Fruit fly (Drosophila melanogaster) whole organism, embryonic: ENCODE results near the gene mbc.
A peak's percentile ranks its signal among the peaks of the same experiment; 100 is the strongest.

Source experiments
- Adf1 ChIP-seq: fragments of 200-800 bp; sonication (Bioruptor generic); IDR thresholded peaks from 2 replicates; pipeline ENCODE4 v1.3.6; 2022; ENCODE audit warnings: missing biosample characterization, missing genetic modification characterization
- Antp ChIP-seq: fragments of 200-800 bp; sonication (Bioruptor generic); optimal IDR thresholded peaks from 3 replicates; lab custom pipeline; 2016; ENCODE audit warnings: missing biosample characterization, missing genetic modification characterization
- BtbVII ChIP-seq: fragments of 200-800 bp; sonication (Bioruptor generic); optimal IDR thresholded peaks from 3 replicates; lab custom pipeline; 2017; ENCODE audit warnings: missing biosample characterization, mild to moderate bottlenecking, missing genetic modification characterization
- CG10209 ChIP-seq: fragments of 200-800 bp; sonication (Bioruptor generic); optimal IDR thresholded peaks from 3 replicates; lab custom pipeline; 2017; ENCODE audit warnings: missing biosample characterization, mild to moderate bottlenecking, missing genetic modification characterization, missing genetic modification reagents
- CG11247 ChIP-seq: fragments of 200-800 bp; sonication (Bioruptor generic); IDR thresholded peaks from 2 replicates; pipeline ENCODE4 v1.3.6; 2022; ENCODE audit warnings: missing biosample characterization, missing genetic modification characterization
- CG11696 ChIP-seq: fragments of 200-800 bp; sonication (Bioruptor generic); IDR thresholded peaks from 2 replicates; pipeline ENCODE4 v1.3.6; 2022; ENCODE audit warnings: missing biosample characterization, missing genetic modification characterization
- CG12391 ChIP-seq: fragments of 200-800 bp; sonication (Bioruptor generic); optimal IDR thresholded peaks from 3 replicates; lab custom pipeline; 2018; ENCODE audit warnings: missing biosample characterization, mild to moderate bottlenecking, missing genetic modification characterization, moderate library complexity
- CG12744 ChIP-seq: fragments of 200-800 bp; sonication (Bioruptor generic); optimal IDR thresholded peaks from 2 replicates; lab custom pipeline; 2016; ENCODE audit warnings: missing biosample characterization, missing genetic modification characterization
- CG12769 ChIP-seq: fragments of 200-800 bp; sonication (Bioruptor generic); optimal IDR thresholded peaks from 2 replicates; lab custom pipeline; 2019; ENCODE audit warnings: missing biosample characterization, mild to moderate bottlenecking, missing genetic modification characterization, moderate library complexity
- CG17612 ChIP-seq: fragments of 200-800 bp; sonication (Bioruptor generic); IDR thresholded peaks from 2 replicates; pipeline ENCODE4 v1.3.6; 2022; ENCODE audit warnings: missing biosample characterization, missing genetic modification characterization
- CG18599 ChIP-seq: fragments of 200-800 bp; sonication (Bioruptor generic); optimal IDR thresholded peaks from 3 replicates; lab custom pipeline; 2017; ENCODE audit warnings: missing biosample characterization, missing genetic modification characterization, mild to moderate bottlenecking, moderate library complexity, missing genetic modification reagents
- CG18619 ChIP-seq: fragments of 200-800 bp; sonication (Bioruptor generic); optimal IDR thresholded peaks from 3 replicates; lab custom pipeline; 2017; ENCODE audit warnings: missing biosample characterization, mild to moderate bottlenecking, missing genetic modification characterization
- CG2199 ChIP-seq: fragments of 200-800 bp; sonication (Bioruptor generic); IDR thresholded peaks from 3 replicates; pipeline ENCODE4 v1.3.6; 2022; ENCODE audit warnings: missing biosample characterization, missing genetic modification characterization
- CG3163 ChIP-seq: fragments of 200-800 bp; sonication (Bioruptor generic); optimal IDR thresholded peaks from 3 replicates; lab custom pipeline; 2016; ENCODE audit warnings: missing biosample characterization, missing genetic modification characterization
- CG32767 ChIP-seq: fragments of 200-800 bp; sonication (Bioruptor generic); IDR thresholded peaks from 2 replicates; pipeline ENCODE4 v1.3.6; 2022; ENCODE audit warnings: missing biosample characterization, missing genetic modification characterization
- CG33557 ChIP-seq: fragments of 200-800 bp; sonication (Bioruptor generic); optimal IDR thresholded peaks from 2 replicates; lab custom pipeline; 2019; ENCODE audit warnings: missing biosample characterization, mild to moderate bottlenecking, missing genetic modification characterization, moderate library complexity
- CG34224 ChIP-seq: fragments of 200-800 bp; sonication (Bioruptor generic); IDR thresholded peaks from 3 replicates; pipeline ENCODE4 v1.3.6; 2022; ENCODE audit warnings: missing biosample characterization, missing genetic modification characterization; ENCODE audit not compliant: partially characterized antibody
- CG3726 ChIP-seq: fragments of 200-800 bp; sonication (Bioruptor generic); IDR thresholded peaks from 3 replicates; pipeline ENCODE4, ENCODE4 v1.3.6; 2022; ENCODE audit warnings: missing biosample characterization, missing genetic modification characterization
- CG4730 ChIP-seq: fragments of 200-800 bp; sonication (Bioruptor generic); IDR thresholded peaks from 2 replicates; pipeline ENCODE4 v1.3.6; 2022; ENCODE audit warnings: missing biosample characterization, missing genetic modification characterization
- CG4820 ChIP-seq: fragments of 200-800 bp; sonication (Bioruptor generic); optimal IDR thresholded peaks from 3 replicates; lab custom pipeline; 2016; ENCODE audit warnings: missing biosample characterization, missing genetic modification characterization
- CG6689 ChIP-seq: fragments of 200-800 bp; sonication (Bioruptor generic); IDR thresholded peaks from 2 replicates; pipeline ENCODE4 v1.3.6; 2022; ENCODE audit warnings: missing biosample characterization, missing genetic modification characterization
- CG9609 ChIP-seq: fragments of 200-800 bp; sonication (Bioruptor generic); optimal IDR thresholded peaks from 3 replicates; lab custom pipeline; 2016; ENCODE audit warnings: missing biosample characterization, missing genetic modification characterization
- CG9727 ChIP-seq: fragments of 200-800 bp; sonication (Bioruptor generic); optimal IDR thresholded peaks from 3 replicates; lab custom pipeline; 2017; ENCODE audit warnings: missing biosample characterization, mild to moderate bottlenecking, missing genetic modification characterization
- D19A ChIP-seq: fragments of 200-800 bp; optimal IDR thresholded peaks from 3 replicates; lab custom pipeline; 2019; ENCODE audit warnings: missing biosample characterization, mild to moderate bottlenecking, missing genetic modification characterization, moderate library complexity
- D19B ChIP-seq: fragments of 200-800 bp; sonication (Bioruptor generic); optimal IDR thresholded peaks from 2 replicates; lab custom pipeline; 2017; ENCODE audit warnings: missing biosample characterization, mild to moderate bottlenecking, missing genetic modification characterization
- Ets97D ChIP-seq: fragments of 200-800 bp; sonication (Bioruptor generic); optimal IDR thresholded peaks from 3 replicates; lab custom pipeline; 2016; ENCODE audit warnings: missing biosample characterization, missing genetic modification characterization
- H15 ChIP-seq: fragments of 200-800 bp; sonication (Bioruptor generic); IDR thresholded peaks from 3 replicates; pipeline ENCODE4 v1.3.6; 2022; ENCODE audit warnings: missing biosample characterization, missing genetic modification characterization
- H2.0 ChIP-seq: fragments of 200-800 bp; sonication (Bioruptor generic); IDR thresholded peaks from 2 replicates; pipeline ENCODE4 v1.3.6; 2022; ENCODE audit warnings: missing biosample characterization, missing genetic modification characterization
- HLH3B ChIP-seq: fragments of 200-800 bp; sonication (Bioruptor generic); IDR thresholded peaks from 2 replicates; pipeline ENCODE4 v1.3.6; 2022; ENCODE audit warnings: missing biosample characterization, missing genetic modification characterization
- Hmr ChIP-seq: fragments of 200-800 bp; sonication (Bioruptor generic); optimal IDR thresholded peaks from 3 replicates; lab custom pipeline; 2017; ENCODE audit warnings: mild to moderate bottlenecking, missing biosample characterization, missing genetic modification reagents, missing genetic modification characterization
- Jarid2 ChIP-seq: fragments of 200-800 bp; sonication (Bioruptor generic); optimal IDR thresholded peaks from 3 replicates; lab custom pipeline; 2017; ENCODE audit warnings: mild to moderate bottlenecking, missing biosample characterization, missing genetic modification reagents, missing genetic modification characterization
- MESR4 ChIP-seq: fragments of 200-800 bp; sonication (Bioruptor generic); optimal IDR thresholded peaks from 2 replicates; lab custom pipeline; 2018; ENCODE audit warnings: missing biosample characterization, mild to moderate bottlenecking, missing genetic modification characterization, moderate library complexity
- Mes4 ChIP-seq: fragments of 200-800 bp; sonication (Bioruptor generic); optimal IDR thresholded peaks from 2 replicates; lab custom pipeline; 2016; ENCODE audit warnings: missing biosample characterization, missing genetic modification characterization
- Opbp ChIP-seq: fragments of 200-800 bp; sonication (Bioruptor generic); IDR thresholded peaks from 3 replicates; pipeline ENCODE4 v1.3.6; 2022; ENCODE audit warnings: missing biosample characterization, missing genetic modification characterization; ENCODE audit not compliant: partially characterized antibody
- Ptx1 ChIP-seq: fragments of 200-800 bp; sonication (Bioruptor generic); IDR thresholded peaks from 2 replicates; pipeline ENCODE4 v1.3.6; 2022; ENCODE audit warnings: missing biosample characterization, missing genetic modification characterization
- Sry-δ ChIP-seq: fragments of 200-800 bp; sonication (Bioruptor generic); optimal IDR thresholded peaks from 2 replicates; lab custom pipeline; 2016; ENCODE audit warnings: missing biosample characterization, missing genetic modification characterization
- ash1 ChIP-seq: fragments of 200-800 bp; sonication (Bioruptor generic); optimal IDR thresholded peaks from 2 replicates; lab custom pipeline; 2018; ENCODE audit warnings: missing biosample characterization, mild to moderate bottlenecking, missing genetic modification characterization
- br ChIP-seq: fragments of >200 bp; optimal IDR thresholded peaks from 2 replicates; lab custom pipeline; 2017
- btn ChIP-seq: fragments of 200-800 bp; sonication (Bioruptor generic); optimal IDR thresholded peaks from 2 replicates; lab custom pipeline; 2016; ENCODE audit warnings: missing biosample characterization, missing genetic modification characterization
- caup ChIP-seq: fragments of 200-800 bp; sonication (Bioruptor generic); optimal IDR thresholded peaks from 3 replicates; lab custom pipeline; 2017; ENCODE audit warnings: missing biosample characterization, mild to moderate bottlenecking, missing genetic modification characterization, moderate library complexity; ENCODE audit not compliant: severe bottlenecking
- chm ChIP-seq: fragments of 200-800 bp; sonication (Bioruptor generic); IDR thresholded peaks from 2 replicates; pipeline ENCODE4 v1.3.6; 2022; ENCODE audit warnings: missing biosample characterization, missing genetic modification characterization
- crc ChIP-seq: fragments of 200-800 bp; sonication (Bioruptor generic); optimal IDR thresholded peaks from 2 replicates; lab custom pipeline; 2016; ENCODE audit warnings: missing biosample characterization, missing genetic modification characterization
- hbn ChIP-seq: fragments of 200-800 bp; sonication (Bioruptor generic); IDR thresholded peaks from 2 replicates; pipeline ENCODE4 v1.3.6; 2022; ENCODE audit warnings: missing biosample characterization, missing genetic modification characterization; ENCODE audit not compliant: partially characterized antibody
- her ChIP-seq: fragments of 200-800 bp; sonication (Bioruptor generic); optimal IDR thresholded peaks from 2 replicates; lab custom pipeline; 2016; ENCODE audit warnings: missing biosample characterization, missing genetic modification characterization
- hth ChIP-seq: fragments of >200 bp; optimal IDR thresholded peaks from 2 replicates; lab custom pipeline; 2017; ENCODE audit warnings: inconsistent platforms
- inv ChIP-seq: fragments of 200-800 bp; sonication (Bioruptor generic); IDR thresholded peaks from 2 replicates; pipeline ENCODE4 v1.3.6; 2022; ENCODE audit warnings: missing biosample characterization, missing genetic modification characterization; ENCODE audit not compliant: partially characterized antibody
- pum ChIP-seq: fragments of 200-800 bp; sonication (Bioruptor generic); optimal IDR thresholded peaks from 2 replicates; lab custom pipeline; 2016; ENCODE audit warnings: missing biosample characterization, missing genetic modification characterization
- row ChIP-seq: fragments of 200-800 bp; sonication (Bioruptor generic); IDR thresholded peaks from 3 replicates; pipeline ENCODE4 v1.3.6; 2022; ENCODE audit warnings: missing biosample characterization, missing genetic modification characterization
- sens-2 ChIP-seq: fragments of 200-800 bp; sonication (Bioruptor generic); IDR thresholded peaks from 2 replicates; pipeline ENCODE4 v1.3.6; 2022; ENCODE audit warnings: missing biosample characterization, missing genetic modification characterization
- seq ChIP-seq: fragments of 200-800 bp; sonication (Bioruptor generic); IDR thresholded peaks from 2 replicates; pipeline ENCODE4 v1.3.6; 2022; ENCODE audit warnings: missing biosample characterization, missing genetic modification characterization
- slou ChIP-seq: fragments of 200-800 bp; sonication (Bioruptor generic); optimal IDR thresholded peaks from 3 replicates; lab custom pipeline; 2016; ENCODE audit warnings: missing biosample characterization, missing genetic modification characterization

mbc gene

DNA sequence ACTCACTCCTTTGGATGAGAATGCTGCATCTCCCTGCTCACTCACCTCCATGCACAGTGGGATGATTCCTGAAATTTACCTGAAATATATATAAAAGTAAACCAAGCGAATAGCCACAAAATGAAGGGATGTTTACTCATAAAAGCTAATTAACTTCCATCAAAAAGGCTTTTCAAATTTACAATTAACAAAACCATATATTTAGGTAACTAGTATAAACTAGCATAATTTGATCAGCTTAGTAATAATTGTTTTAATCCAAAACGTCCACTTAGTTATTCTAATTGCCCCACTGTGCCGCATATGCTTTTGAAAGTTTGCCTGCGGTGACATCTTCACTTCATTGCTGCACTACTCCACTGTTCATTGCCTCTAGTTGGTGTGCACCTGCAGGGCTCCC, 2.4 kb downstream of the mbc start (continued):
- peak; percentile 76 for TF ChIP-seq CG10209
- no peak for TF ChIP-seq CG11696 (GFP tag; lab: Robert Waterston, UW)
- TF ChIP-seq ash1 (GFP tag; lab: Kevin White, UChicago) = no peak
- peak; percentile 36 for TF ChIP-seq CG9609 (GFP tag; lab: Kevin White, UChicago)
- peak; percentile 37 for TF ChIP-seq Antp
- TF ChIP-seq br (lab: Kevin White, UChicago) = no peak
- TF ChIP-seq hth (lab: Kevin White, UChicago) = no peak
- peak; percentile 80 for TF ChIP-seq CG6689 (GFP tag; lab: Robert Waterston, UW)
- peak; percentile 21 for TF ChIP-seq Ets97D
- no peak for TF ChIP-seq D19B
- TF ChIP-seq CG12744 (GFP tag; lab: Kevin White, UChicago) = peak; percentile 31
- TF ChIP-seq CG3726 (GFP tag; lab: Robert Waterston, UW) = peak; percentile 77; the same call in 2 of the 3 replicates
- TF ChIP-seq Mes4 (GFP tag; lab: Kevin White, UChicago) = peak; percentile 41
- peak; percentile 50; the same call in 1 of the 2 replicates for TF ChIP-seq CG32767 (GFP tag; lab: Robert Waterston, UW)
- TF ChIP-seq CG17612 (GFP tag; lab: Robert Waterston, UW) = no peak
- TF ChIP-seq pum = peak; percentile 32
- TF ChIP-seq BtbVII (GFP tag; lab: Kevin White, UChicago) = no peak
- peak; percentile 81 for TF ChIP-seq CG4820
- 0 out of 2 replicates have a peak, but pooled peaks have one; percentile 23 for TF ChIP-seq sens-2 (GFP tag; lab: Robert Waterston, UW)
- peak; percentile 65 for TF ChIP-seq seq (GFP tag; lab: Robert Waterston, UW)
- peak; percentile 76 for TF ChIP-seq D19A (tag; lab: Kevin White, UChicago)
- TF ChIP-seq CG11247 (GFP tag; lab: Robert Waterston, UW) = peak; percentile 19; the same call in 1 of the 2 replicates
- peak; percentile 29 for TF ChIP-seq btn
- no peak for TF ChIP-seq caup (GFP tag; lab: Kevin White, UChicago)
- TF ChIP-seq CG34224 = no peak
- TF ChIP-seq H15 (GFP tag; lab: Robert Waterston, UW) = peak; percentile 69; the same call in 2 of the 3 replicates
- no peak for TF ChIP-seq inv
- TF ChIP-seq HLH3B (GFP tag; lab: Robert Waterston, UW) = peak; percentile 66
- peak; percentile 77 for TF ChIP-seq CG9727 (GFP tag; lab: Kevin White, UChicago)
- peak; percentile 85 for TF ChIP-seq CG33557 (GFP tag; lab: Kevin White, UChicago)
- TF ChIP-seq her (GFP tag; lab: Kevin White, UChicago) = no peak
- peak; percentile 62 for TF ChIP-seq CG18599 (GFP tag; lab: Kevin White, UChicago)
- TF ChIP-seq CG2199 = peak; percentile 29; the same call in 1 of the 3 replicates
- peak; percentile 50 for TF ChIP-seq CG18619
- TF ChIP-seq Opbp (GFP tag; lab: Robert Waterston, UW) = no peak
- TF ChIP-seq crc (GFP tag; lab: Kevin White, UChicago) = no peak
- peak; percentile 74 for TF ChIP-seq row
- no peak for TF ChIP-seq slou (GFP tag; lab: Kevin White, UChicago)
- TF ChIP-seq Adf1 (GFP tag; lab: Robert Waterston, UW) = no peak
- peak; percentile 29 for TF ChIP-seq Sry-δ (GFP tag; lab: Kevin White, UChicago)
- peak; percentile 34 for TF ChIP-seq Jarid2
- no peak for TF ChIP-seq MESR4 (GFP tag; lab: Kevin White, UChicago)
- peak; percentile 43 for TF ChIP-seq Hmr (GFP tag; lab: Kevin White, UChicago)
- TF ChIP-seq Ptx1 (GFP tag; lab: Robert Waterston, UW) = peak; percentile 72
- TF ChIP-seq hbn (GFP tag; lab: Robert Waterston, UW) = no peak
- TF ChIP-seq CG3163 (GFP tag; lab: Kevin White, UChicago) = no peak
- peak; percentile 57 for TF ChIP-seq H2.0 (GFP tag; lab: Robert Waterston, UW)
- peak; percentile 31 for TF ChIP-seq CG12769 (tag; lab: Kevin White, UChicago)
- TF ChIP-seq CG4730 (GFP tag; lab: Robert Waterston, UW) = peak; percentile 47; the same call in 1 of the 2 replicates
- TF ChIP-seq CG12391 (tag; lab: Kevin White, UChicago) = peak; percentile 81
- peak; percentile 71; the same call in 1 of the 2 replicates for TF ChIP-seq chm (GFP tag; lab: Robert Waterston, UW)
